Fruit fly (Drosophila melanogaster) whole organism, embryonic: ENCODE results near the gene Or83a.

ENCODE experiments used
- Atf-2 ChIP-seq: fragments of 200-800 bp; sonication (Bioruptor generic); optimal IDR thresholded peaks from 2 replicates; lab custom pipeline; 2016; ENCODE audit warnings: missing biosample characterization, missing genetic modification characterization
- Atf6 ChIP-seq: fragments of 200-800 bp; sonication (Bioruptor generic); IDR thresholded peaks from 2 replicates; pipeline ENCODE4 v1.3.6; 2022; ENCODE audit warnings: missing biosample characterization, missing genetic modification characterization
- BEAF-32 ChIP-seq: fragments of 200-800 bp; sonication (Bioruptor generic); optimal IDR thresholded peaks from 3 replicates; lab custom pipeline; 2017; ENCODE audit warnings: missing biosample characterization, missing genetic modification characterization, mild to moderate bottlenecking, moderate library complexity, missing genetic modification reagents
- CG10267 ChIP-seq: fragments of 200-800 bp; sonication (Bioruptor generic); optimal IDR thresholded peaks from 2 replicates; lab custom pipeline; 2018; ENCODE audit warnings: missing biosample characterization, mild to moderate bottlenecking, missing genetic modification characterization, moderate library complexity
- CG12155 ChIP-seq: fragments of 200-800 bp; sonication (Bioruptor generic); optimal IDR thresholded peaks from 3 replicates; lab custom pipeline; 2016; ENCODE audit warnings: missing biosample characterization, missing genetic modification characterization
- CG12744 ChIP-seq: fragments of 200-800 bp; sonication (Bioruptor generic); optimal IDR thresholded peaks from 2 replicates; lab custom pipeline; 2016; ENCODE audit warnings: missing biosample characterization, missing genetic modification characterization
- CG12769 ChIP-seq: fragments of 200-800 bp; sonication (Bioruptor generic); optimal IDR thresholded peaks from 2 replicates; lab custom pipeline; 2019; ENCODE audit warnings: missing biosample characterization, mild to moderate bottlenecking, missing genetic modification characterization, moderate library complexity
- CG15073 ChIP-seq: fragments of 200-800 bp; sonication (Bioruptor generic); optimal IDR thresholded peaks from 2 replicates; lab custom pipeline; 2016; ENCODE audit warnings: missing biosample characterization, missing genetic modification characterization
- CG18764 ChIP-seq: fragments of 200-800 bp; sonication (Bioruptor generic); optimal IDR thresholded peaks from 3 replicates; lab custom pipeline; 2016; ENCODE audit warnings: missing biosample characterization, missing genetic modification characterization
- CG30431 ChIP-seq: fragments of 200-800 bp; sonication (Bioruptor generic); optimal IDR thresholded peaks from 2 replicates; lab custom pipeline; 2017; ENCODE audit warnings: missing biosample characterization, missing genetic modification characterization
- CG31441 ChIP-seq: fragments of 200-800 bp; sonication (Bioruptor generic); IDR thresholded peaks from 2 replicates; pipeline ENCODE4 v1.3.6; 2022; ENCODE audit warnings: missing biosample characterization, missing genetic modification characterization
- CG33213 ChIP-seq: fragments of 200-800 bp; sonication (Bioruptor generic); optimal IDR thresholded peaks from 3 replicates; lab custom pipeline; 2016; ENCODE audit warnings: missing biosample characterization, missing genetic modification characterization
- CG4617 ChIP-seq: fragments of 200-800 bp; sonication (Bioruptor generic); optimal IDR thresholded peaks from 3 replicates; lab custom pipeline; 2016; ENCODE audit warnings: missing biosample characterization, missing genetic modification characterization, borderline replicate concordance
- CG6175 ChIP-seq: fragments of 200-800 bp; sonication (Bioruptor generic); IDR thresholded peaks from 3 replicates; pipeline ENCODE4 v1.3.6; 2022; ENCODE audit warnings: missing biosample characterization, missing genetic modification characterization
- CG7357 ChIP-seq: fragments of 200-800 bp; sonication (Bioruptor generic); IDR thresholded peaks from 3 replicates; pipeline ENCODE4 v1.3.6; 2022; ENCODE audit warnings: missing biosample characterization, missing genetic modification characterization
- CG8089 ChIP-seq: fragments of 200-800 bp; sonication (Bioruptor generic); optimal IDR thresholded peaks from 3 replicates; lab custom pipeline; 2016; ENCODE audit warnings: missing biosample characterization, missing genetic modification characterization
- CG8765 ChIP-seq: fragments of 200-800 bp; sonication (Bioruptor generic); IDR thresholded peaks from 2 replicates; pipeline ENCODE4 v1.3.6; 2022; ENCODE audit warnings: missing biosample characterization, missing genetic modification characterization
- CHES-1-like ChIP-seq: fragments of 200-800 bp; sonication (Bioruptor generic); optimal IDR thresholded peaks from 2 replicates; lab custom pipeline; 2016; ENCODE audit warnings: missing biosample characterization, missing genetic modification characterization
- Camta ChIP-seq: fragments of 200-800 bp; sonication (Bioruptor generic); optimal IDR thresholded peaks from 2 replicates; lab custom pipeline; 2016; ENCODE audit warnings: missing biosample characterization, missing genetic modification characterization
- CrebB ChIP-seq: fragments of 200-800 bp; sonication (Bioruptor generic); optimal IDR thresholded peaks from 3 replicates; lab custom pipeline; 2018; ENCODE audit warnings: missing biosample characterization, mild to moderate bottlenecking, missing genetic modification characterization
- Deaf1 ChIP-seq: fragments of 200-800 bp; optimal IDR thresholded peaks from 3 replicates; lab custom pipeline; 2019; ENCODE audit warnings: missing biosample characterization, mild to moderate bottlenecking, missing genetic modification characterization, moderate library complexity
- Dip3 ChIP-seq: fragments of 200-800 bp; sonication (Bioruptor generic); optimal IDR thresholded peaks from 3 replicates; lab custom pipeline; 2016; ENCODE audit warnings: missing biosample characterization, missing genetic modification characterization
- Dp ChIP-seq: fragments of 200-800 bp; sonication (Bioruptor generic); optimal IDR thresholded peaks from 2 replicates; lab custom pipeline; 2018; ENCODE audit warnings: missing biosample characterization, mild to moderate bottlenecking, missing genetic modification characterization, moderate library complexity
- E2f1 ChIP-seq: fragments of 200-800 bp; sonication (Bioruptor generic); IDR thresholded peaks from 2 replicates; pipeline ENCODE4 v1.3.6; 2022; ENCODE audit warnings: missing biosample characterization, missing genetic modification characterization
- HmgD ChIP-seq: fragments of 200-800 bp; sonication (Bioruptor generic); optimal IDR thresholded peaks from 3 replicates; lab custom pipeline; 2016; ENCODE audit warnings: missing biosample characterization, missing genetic modification characterization
- Nf-YB ChIP-seq: fragments of 200-800 bp; sonication (Bioruptor generic); optimal IDR thresholded peaks from 3 replicates; lab custom pipeline; 2019; ENCODE audit warnings: missing biosample characterization, mild to moderate bottlenecking, missing genetic modification characterization, moderate library complexity
- Sin3A ChIP-seq: fragments of >200 bp; optimal IDR thresholded peaks from 2 replicates; lab custom pipeline; 2018
- Sry-δ ChIP-seq: fragments of 200-800 bp; sonication (Bioruptor generic); optimal IDR thresholded peaks from 2 replicates; lab custom pipeline; 2016; ENCODE audit warnings: missing biosample characterization, missing genetic modification characterization
- bab2 ChIP-seq: fragments of 200-800 bp; sonication (Bioruptor generic); optimal IDR thresholded peaks from 2 replicates; lab custom pipeline; 2016; ENCODE audit warnings: missing biosample characterization, missing genetic modification characterization
- bigmax ChIP-seq: fragments of 200-800 bp; sonication (Bioruptor generic); optimal IDR thresholded peaks from 2 replicates; lab custom pipeline; 2018; ENCODE audit warnings: missing biosample characterization, mild to moderate bottlenecking, missing genetic modification characterization
- bowl ChIP-seq: fragments of 200-800 bp; sonication (Bioruptor generic); IDR thresholded peaks from 2 replicates; pipeline ENCODE4 v1.3.6; 2022; ENCODE audit warnings: missing biosample characterization, missing genetic modification characterization
- chinmo ChIP-seq: fragments of 200-800 bp; sonication (Bioruptor generic); IDR thresholded peaks from 4 replicates; pipeline ENCODE4 v1.3.6; 2022; ENCODE audit warnings: missing biosample characterization, missing genetic modification characterization; ENCODE audit not compliant: partially characterized antibody
- corto ChIP-seq: fragments of 200-800 bp; sonication (Bioruptor generic); optimal IDR thresholded peaks from 2 replicates; lab custom pipeline; 2016; ENCODE audit warnings: missing biosample characterization, mild to moderate bottlenecking, missing genetic modification characterization, moderate library complexity
- danr ChIP-seq: fragments of 200-800 bp; sonication (Bioruptor generic); IDR thresholded peaks from 2 replicates; pipeline ENCODE4 v1.3.6; 2022; ENCODE audit warnings: missing biosample characterization, missing genetic modification characterization
- dimm ChIP-seq: fragments of 200-800 bp; sonication (Bioruptor generic); IDR thresholded peaks from 2 replicates; pipeline ENCODE4 v1.3.6; 2022; ENCODE audit warnings: missing biosample characterization, missing genetic modification characterization
- ewg ChIP-seq: fragments of 200-800 bp; sonication (Bioruptor generic); optimal IDR thresholded peaks from 3 replicates; lab custom pipeline; 2017; ENCODE audit warnings: mild to moderate bottlenecking, missing biosample characterization, missing genetic modification reagents, missing genetic modification characterization
- exex ChIP-seq: fragments of 200-800 bp; sonication (Bioruptor generic); optimal IDR thresholded peaks from 4 replicates; lab custom pipeline; 2018; ENCODE audit warnings: missing biosample characterization, mild to moderate bottlenecking, missing genetic modification characterization, moderate library complexity
- fu2 ChIP-seq: fragments of 200-800 bp; sonication (Bioruptor generic); optimal IDR thresholded peaks from 2 replicates; lab custom pipeline; 2016; ENCODE audit warnings: missing biosample characterization, missing genetic modification characterization
- gce ChIP-seq: fragments of 200-800 bp; sonication (Bioruptor generic); IDR thresholded peaks from 3 replicates; pipeline ENCODE4 v1.3.6; 2022; ENCODE audit warnings: missing biosample characterization, missing genetic modification characterization
- her ChIP-seq: fragments of 200-800 bp; sonication (Bioruptor generic); optimal IDR thresholded peaks from 2 replicates; lab custom pipeline; 2016; ENCODE audit warnings: missing biosample characterization, missing genetic modification characterization
- ken ChIP-seq: fragments of 200-800 bp; sonication (Bioruptor generic); IDR thresholded peaks from 3 replicates; pipeline ENCODE4 v1.3.6; 2022; ENCODE audit warnings: missing biosample characterization, missing genetic modification characterization
- lbe ChIP-seq: fragments of 200-800 bp; sonication (Bioruptor generic); optimal IDR thresholded peaks from 2 replicates; lab custom pipeline; 2016; ENCODE audit warnings: missing biosample characterization, mild to moderate bottlenecking, missing genetic modification characterization
- maf-S ChIP-seq: fragments of 200-800 bp; sonication (Bioruptor generic); optimal IDR thresholded peaks from 2 replicates; lab custom pipeline; 2016; ENCODE audit warnings: missing biosample characterization, missing genetic modification characterization
- mam ChIP-seq: fragments of 200-800 bp; sonication (Bioruptor generic); optimal IDR thresholded peaks from 3 replicates; lab custom pipeline; 2016; ENCODE audit warnings: missing biosample characterization, missing genetic modification characterization
- mirr ChIP-seq: fragments of 200-800 bp; sonication (Bioruptor generic); optimal IDR thresholded peaks from 3 replicates; lab custom pipeline; 2018; ENCODE audit warnings: missing biosample characterization, mild to moderate bottlenecking, missing genetic modification characterization
- mld ChIP-seq: fragments of 200-800 bp; sonication (Bioruptor generic); IDR thresholded peaks from 3 replicates; pipeline ENCODE4 v1.3.6; 2022; ENCODE audit warnings: missing biosample characterization, missing genetic modification characterization; ENCODE audit not compliant: partially characterized antibody
- psq ChIP-seq: fragments of 200-800 bp; sonication (Bioruptor generic); optimal IDR thresholded peaks from 2 replicates; lab custom pipeline; 2017; ENCODE audit warnings: missing biosample characterization, missing genetic modification characterization
- sens-2 ChIP-seq: fragments of 200-800 bp; sonication (Bioruptor generic); IDR thresholded peaks from 2 replicates; pipeline ENCODE4 v1.3.6; 2022; ENCODE audit warnings: missing biosample characterization, missing genetic modification characterization
- shn ChIP-seq: fragments of 200-800 bp; sonication (Bioruptor generic); optimal IDR thresholded peaks from 3 replicates; lab custom pipeline; 2016; ENCODE audit warnings: missing biosample characterization, missing genetic modification characterization
- sna ChIP-seq: fragments of 200-800 bp; sonication (Bioruptor generic); IDR thresholded peaks from 2 replicates; pipeline ENCODE4 v1.3.6; 2022; ENCODE audit warnings: missing biosample characterization, missing genetic modification characterization; ENCODE audit not compliant: partially characterized antibody
- so ChIP-seq: fragments of 200-800 bp; sonication (Bioruptor generic); IDR thresholded peaks from 3 replicates; pipeline ENCODE4 v1.3.6; 2022; ENCODE audit warnings: missing biosample characterization, missing genetic modification characterization
- stc ChIP-seq: fragments of 200-800 bp; sonication (Bioruptor generic); IDR thresholded peaks from 2 replicates; pipeline ENCODE4 v1.3.6; 2022; ENCODE audit warnings: missing biosample characterization, missing genetic modification characterization
- zen2 ChIP-seq: fragments of 200-800 bp; sonication (Bioruptor generic); IDR thresholded peaks from 3 replicates; pipeline ENCODE4 v1.3.6; 2022; ENCODE audit warnings: missing biosample characterization, missing genetic modification characterization; ENCODE audit not compliant: partially characterized antibody

The Or83a gene

DNA sequence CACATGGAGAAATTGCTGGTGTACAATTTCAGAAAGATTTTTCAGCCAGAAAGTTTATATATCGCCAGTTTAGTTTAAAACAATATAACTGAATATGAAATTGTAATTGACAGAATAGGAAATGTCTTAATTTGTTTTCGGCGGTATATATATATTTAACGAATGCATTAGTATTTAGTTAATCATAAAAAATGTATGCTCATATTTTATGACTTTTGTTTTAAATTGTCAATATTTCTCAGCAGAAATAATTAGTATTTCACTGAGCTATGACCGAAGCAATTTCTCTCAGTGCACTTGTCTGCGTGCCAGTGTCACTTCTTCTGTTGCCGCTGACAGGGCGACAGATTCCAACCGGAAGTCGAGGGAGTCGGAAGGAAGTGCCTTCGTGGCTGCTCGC is 14.0 kb upstream of the Or83a start (continued):
- TF ChIP-seq Atf6 (GFP tag; lab: Robert Waterston, UW) = peak; percentile 24; the same call in 1 of the 2 replicates
- no peak for TF ChIP-seq CG4617 (GFP tag; lab: Kevin White, UChicago)
- TF ChIP-seq danr (GFP tag; lab: Robert Waterston, UW) = no peak
- TF ChIP-seq Dp = no peak
- TF ChIP-seq Atf-2 (GFP tag; lab: Kevin White, UChicago) = no peak
- no peak for TF ChIP-seq Sin3A (lab: Kevin White, UChicago)
- no peak for TF ChIP-seq CG15073 (GFP tag; lab: Kevin White, UChicago)
- TF ChIP-seq CG10267 = peak; percentile 23
- TF ChIP-seq fu2 (GFP tag; lab: Kevin White, UChicago) = no peak
- no peak for TF ChIP-seq Sry-δ (GFP tag; lab: Kevin White, UChicago)
- no peak for TF ChIP-seq HmgD
- no peak for TF ChIP-seq bigmax (GFP tag; lab: Kevin White, UChicago)
- TF ChIP-seq BEAF-32 (GFP tag; lab: Kevin White, UChicago) = no peak
- TF ChIP-seq CHES-1-like (GFP tag; lab: Kevin White, UChicago) = no peak
- 0 out of 3 replicates have a peak, but pooled peaks have one; percentile 37 for TF ChIP-seq ken (GFP tag; lab: Robert Waterston, UW)
- no peak for TF ChIP-seq zen2 (GFP tag; lab: Robert Waterston, UW)
- no peak for TF ChIP-seq chinmo (GFP tag; lab: Robert Waterston, UW)
- TF ChIP-seq corto = no peak
- TF ChIP-seq mirr (GFP tag; lab: Kevin White, UChicago) = no peak
- no peak for TF ChIP-seq so
- TF ChIP-seq maf-S (GFP tag; lab: Kevin White, UChicago) = no peak
- no peak for TF ChIP-seq exex (tag; lab: Kevin White, UChicago)
- TF ChIP-seq mld (GFP tag; lab: Robert Waterston, UW) = no peak
- TF ChIP-seq CG12155 (GFP tag; lab: Kevin White, UChicago) = peak; percentile 10
- TF ChIP-seq CG12769 (tag; lab: Kevin White, UChicago) = no peak
- TF ChIP-seq CG12744 (GFP tag; lab: Kevin White, UChicago) = no peak
- peak; percentile 51 for TF ChIP-seq CG31441 (GFP tag; lab: Robert Waterston, UW)
- no peak for TF ChIP-seq CG30431 (GFP tag; lab: Kevin White, UChicago)
- no peak for TF ChIP-seq bab2
- no peak for TF ChIP-seq sna (GFP tag; lab: Robert Waterston, UW)
- TF ChIP-seq bowl (GFP tag; lab: Robert Waterston, UW) = no peak
- TF ChIP-seq lbe (GFP tag; lab: Kevin White, UChicago) = no peak
- TF ChIP-seq dimm (GFP tag; lab: Robert Waterston, UW) = no peak
- TF ChIP-seq her = no peak
- no peak for TF ChIP-seq Camta
- TF ChIP-seq Nf-YB (GFP tag; lab: Kevin White, UChicago) = no peak
- no peak for TF ChIP-seq shn
- TF ChIP-seq psq (GFP tag; lab: Kevin White, UChicago) = no peak
- TF ChIP-seq CrebB (tag; lab: Kevin White, UChicago) = no peak
- no peak for TF ChIP-seq sens-2 (GFP tag; lab: Robert Waterston, UW)
- no peak for TF ChIP-seq CG8089
- TF ChIP-seq CG6175 (GFP tag; lab: Robert Waterston, UW) = no peak
- no peak for TF ChIP-seq CG8765 (GFP tag; lab: Robert Waterston, UW)
- peak; percentile 6 for TF ChIP-seq mam (GFP tag; lab: Kevin White, UChicago)
- no peak for TF ChIP-seq CG7357 (GFP tag; lab: Robert Waterston, UW)
- no peak for TF ChIP-seq E2f1 (GFP tag; lab: Robert Waterston, UW)
- no peak for TF ChIP-seq CG33213 (GFP tag; lab: Kevin White, UChicago)
- TF ChIP-seq Dip3 (GFP tag; lab: Kevin White, UChicago) = no peak
- TF ChIP-seq gce (GFP tag; lab: Robert Waterston, UW) = no peak
- TF ChIP-seq Deaf1 = no peak
- no peak for TF ChIP-seq CG18764
- TF ChIP-seq stc (GFP tag; lab: Robert Waterston, UW) = no peak
- TF ChIP-seq ewg (GFP tag; lab: Kevin White, UChicago) = no peak
